Fruit fly (Drosophila melanogaster): ENCODE results near the gene LManI.
A peak's percentile ranks its signal among the peaks of the same experiment; 100 is the strongest.

The LManI gene

DNA sequence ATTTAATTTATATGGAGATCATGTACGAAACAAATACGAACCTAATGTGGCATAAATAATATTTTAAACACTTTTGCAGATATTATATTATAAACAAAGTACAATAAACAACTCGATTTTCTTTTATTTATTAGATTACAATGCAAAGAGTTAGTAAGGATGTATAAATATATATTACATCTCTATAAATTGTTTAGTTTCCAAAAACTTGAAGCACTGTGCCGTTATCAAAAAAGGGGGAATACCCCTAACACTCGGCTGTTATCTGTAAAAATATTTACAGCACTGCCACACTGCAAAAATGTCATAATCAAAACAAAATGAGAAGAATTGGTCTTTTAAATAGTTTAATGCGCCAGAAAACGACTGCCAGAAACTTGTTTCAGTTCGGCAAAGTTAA is 28.5 kb downstream of the LManI start, which contains the start of gene CG5188:
Gene CG5188 (plus strand): TSS at position 302 of the 400 bp plus-strand sequence.
- no peak for TF ChIP-seq Eip93F (GFP tag; optimal IDR thresholded peaks at IDR 0.05)
- TF ChIP-seq eg (GFP tag; IDR thresholded peaks at IDR 0.05): no peak; the same call in 2 of the 3 replicates
- TF ChIP-seq CG31627 (GFP tag; optimal IDR thresholded peaks at IDR 0.05): peak; percentile 16
- TF ChIP-seq lz (GFP tag; optimal IDR thresholded peaks at IDR 0.05): peak; percentile 65
- TF ChIP-seq Eip75B (GFP tag; optimal IDR thresholded peaks at IDR 0.05): no peak
- TF ChIP-seq esn (GFP tag; optimal IDR thresholded peaks at IDR 0.05): peak; percentile 64
- TF ChIP-seq fkh (GFP tag; optimal IDR thresholded peaks at IDR 0.05): no peak
- no peak for TF ChIP-seq CG1621 (tag; optimal IDR thresholded peaks at IDR 0.05)
- TF ChIP-seq CG11762 (GFP tag; optimal IDR thresholded peaks at IDR 0.05; ENCODE audit: insufficient read depth): peak; percentile 35
- TF ChIP-seq topi (GFP tag; optimal IDR thresholded peaks at IDR 0.05): peak; percentile 45
- peak; percentile 51 for TF ChIP-seq OdsH (GFP tag; optimal IDR thresholded peaks at IDR 0.05)
- no peak for TF ChIP-seq pdm3 (GFP tag; optimal IDR thresholded peaks at IDR 0.05)
- TF ChIP-seq Sox14 (GFP tag; optimal IDR thresholded peaks at IDR 0.05): peak; percentile 22
- TF ChIP-seq acj6 (GFP tag; optimal IDR thresholded peaks at IDR 0.05): peak; percentile 37
- TF ChIP-seq achi (GFP tag; optimal IDR thresholded peaks at IDR 0.05): no peak
- TF ChIP-seq CG6808 (GFP tag; optimal IDR thresholded peaks at IDR 0.05): no peak
- peak; percentile 23 for TF ChIP-seq cyc (GFP tag; optimal IDR thresholded peaks at IDR 0.05)
- no peak for TF ChIP-seq salr (GFP tag; optimal IDR thresholded peaks at IDR 0.05)
- TF ChIP-seq Gug (GFP tag; IDR thresholded peaks at IDR 0.05): 0 out of 2 replicates have a peak, but pooled peaks have one; percentile 9
- TF ChIP-seq CG3032 (tag; optimal IDR thresholded peaks at IDR 0.05): peak; percentile 52
- TF ChIP-seq Sox15 (GFP tag; optimal IDR thresholded peaks at IDR 0.05): peak; percentile 7
- TF ChIP-seq CG15336 (GFP tag; IDR thresholded peaks at IDR 0.05): peak; percentile 69
- TF ChIP-seq Smox (GFP tag; optimal IDR thresholded peaks at IDR 0.05): no peak
- TF ChIP-seq Eip78C (GFP tag): peak; percentile 82
- TF ChIP-seq CG6792 (GFP tag; optimal IDR thresholded peaks at IDR 0.05): peak; percentile 35
- TF ChIP-seq CG3919 (GFP tag; optimal IDR thresholded peaks at IDR 0.05): no peak
- peak; percentile 49 for TF ChIP-seq Ets96B (tag; optimal IDR thresholded peaks at IDR 0.05)
- no peak; the same call in 1 of the 3 replicates for TF ChIP-seq CG8119 (GFP tag; IDR thresholded peaks at IDR 0.05)
- no peak for TF ChIP-seq CG10631 (GFP tag; optimal IDR thresholded peaks at IDR 0.05)
- no peak for TF ChIP-seq dac (GFP tag; optimal IDR thresholded peaks at IDR 0.05)
- TF ChIP-seq ss (GFP tag; optimal IDR thresholded peaks at IDR 0.05): peak in 1 of 2 experiments; percentile 1
- no peak for TF ChIP-seq Ets21C (GFP tag; optimal IDR thresholded peaks at IDR 0.05)
- peak; percentile 31; the same call in 1 of the 3 replicates for TF ChIP-seq CG6163 (GFP tag; IDR thresholded peaks at IDR 0.05)
- TF ChIP-seq CG8632 (GFP tag; optimal IDR thresholded peaks at IDR 0.05): no peak
- no peak for TF ChIP-seq Met (GFP tag; optimal IDR thresholded peaks at IDR 0.05)
- TF ChIP-seq CG11902 (GFP tag; optimal IDR thresholded peaks at IDR 0.05): no peak
- TF ChIP-seq CG6276 (GFP tag; optimal IDR thresholded peaks at IDR 0.05): no peak
- peak; percentile 15 for TF ChIP-seq Hr39 (GFP tag; optimal IDR thresholded peaks at IDR 0.05)
- TF ChIP-seq Hr38 (GFP tag; optimal IDR thresholded peaks at IDR 0.05): no peak
- peak; percentile 4 for TF ChIP-seq Lpt (GFP tag; optimal IDR thresholded peaks at IDR 0.05)

- no peak for TF ChIP-seq Sox15 (GFP tag; optimal IDR thresholded peaks at IDR 0.05)
- no peak for TF ChIP-seq CG8632 (GFP tag; optimal IDR thresholded peaks at IDR 0.05)
- TF ChIP-seq CG6163 (GFP tag; IDR thresholded peaks at IDR 0.05): no peak
- no peak for TF ChIP-seq CG16779 (tag; optimal IDR thresholded peaks at IDR 0.05)
- no peak for TF ChIP-seq Ets96B (tag; optimal IDR thresholded peaks at IDR 0.05)
- no peak for TF ChIP-seq CG8319 (GFP tag; optimal IDR thresholded peaks at IDR 0.05)
- TF ChIP-seq Hr38 (GFP tag; optimal IDR thresholded peaks at IDR 0.05): no peak
- no peak for TF ChIP-seq net (GFP tag; optimal IDR thresholded peaks at IDR 0.05)
- no peak for TF ChIP-seq Hr39 (GFP tag; optimal IDR thresholded peaks at IDR 0.05)
- TF ChIP-seq Eip75B (GFP tag; optimal IDR thresholded peaks at IDR 0.05): no peak
- TF ChIP-seq achi (GFP tag; optimal IDR thresholded peaks at IDR 0.05): no peak
- no peak for TF ChIP-seq OdsH (GFP tag; optimal IDR thresholded peaks at IDR 0.05)
- TF ChIP-seq fd85E (GFP tag; optimal IDR thresholded peaks at IDR 0.05): no peak
- no peak for TF ChIP-seq Met (GFP tag; optimal IDR thresholded peaks at IDR 0.05)
- TF ChIP-seq Eip78C (GFP tag): peak; percentile 26
- TF ChIP-seq CG1621 (tag; optimal IDR thresholded peaks at IDR 0.05): peak; percentile 39
- TF ChIP-seq esn (GFP tag; optimal IDR thresholded peaks at IDR 0.05): peak; percentile 49
- TF ChIP-seq topi (GFP tag; optimal IDR thresholded peaks at IDR 0.05): no peak
- peak; percentile 13 for TF ChIP-seq CG3032 (tag; optimal IDR thresholded peaks at IDR 0.05)
- no peak for TF ChIP-seq CG4318 (GFP tag; optimal IDR thresholded peaks at IDR 0.05)
- no peak for TF ChIP-seq Hr4 (GFP tag; optimal IDR thresholded peaks at IDR 0.05)
- TF ChIP-seq lz (GFP tag; optimal IDR thresholded peaks at IDR 0.05): peak; percentile 34
- TF ChIP-seq fkh (GFP tag; optimal IDR thresholded peaks at IDR 0.05): peak; percentile 81
- TF ChIP-seq Blimp-1 (GFP tag; optimal IDR thresholded peaks at IDR 0.05): no peak
- TF ChIP-seq CG11902 (GFP tag; optimal IDR thresholded peaks at IDR 0.05): no peak
- TF ChIP-seq Eip93F (GFP tag; optimal IDR thresholded peaks at IDR 0.05): no peak
- TF ChIP-seq cyc (GFP tag; optimal IDR thresholded peaks at IDR 0.05): no peak
- TF ChIP-seq dsx (GFP tag; optimal IDR thresholded peaks at IDR 0.05; ENCODE audit: poor library complexity, severe bottlenecking): no peak
- no peak for TF ChIP-seq CG6808 (GFP tag; optimal IDR thresholded peaks at IDR 0.05)
- TF ChIP-seq CG10631 (GFP tag; optimal IDR thresholded peaks at IDR 0.05): no peak
These were observed 30.4 kb downstream of the LManI start, which contains the start of the genes SmB and KdelR for dm6 chr2L:10426534-10427048. Gene SmB (minus strand): TSS chr2L:10426627. Gene KdelR (plus strand): TSS chr2L:10426887.

Measured in whole organism, prepupa.